Worm (Caenorhabditis elegans) whole organism, L2 larva: ENCODE results near the gene rom-3.

Experiments
- F13H6.1 ChIP-seq: sonication (generic microtip); optimal IDR thresholded peaks from 2 replicates; lab custom pipeline; 2016; ENCODE audit warnings: missing genetic modification characterization, missing compliant biosample characterization
- ama-1 ChIP-seq: fragments of 150-350 bp; optimal IDR thresholded peaks from 2 replicates; lab custom pipeline; 2018; ENCODE audit warnings: inconsistent platforms
- blmp-1 ChIP-seq: sonication (generic microtip); optimal IDR thresholded peaks from 2 replicates; lab custom pipeline; 2017; ENCODE audit warnings: missing genetic modification characterization, mild to moderate bottlenecking, missing compliant biosample characterization, antibody characterized with exemption, moderate library complexity; ENCODE audit not compliant: insufficient read depth
- egl-27 ChIP-seq: sonication (generic microtip); optimal IDR thresholded peaks from 3 replicates; lab custom pipeline; 2017; ENCODE audit warnings: missing biosample characterization, missing genetic modification reagents, missing genetic modification characterization
- lin-11 ChIP-seq: fragments of 150-350 bp; sonication (generic microtip); optimal IDR thresholded peaks from 2 replicates; lab custom pipeline; 2014; ENCODE audit warnings: missing biosample characterization, missing genetic modification characterization, inconsistent platforms, mixed read lengths
- mab-5 ChIP-seq: fragments of 150-350 bp; optimal IDR thresholded peaks from 2 replicates; lab custom pipeline; 2014; ENCODE audit warnings: missing biosample characterization, missing genetic modification characterization
- mdl-1 ChIP-seq, 2 experiments: fragments of 150-350 bp in 1 of 2; sonication (generic microtip) in 1 of 2; optimal IDR thresholded peaks; 2 replicates each; lab custom pipeline; 2017; ENCODE audit warnings: missing biosample characterization in 2 of 2, missing genetic modification characterization in 2 of 2
- nhr-10 ChIP-seq: sonication (generic microtip); optimal IDR thresholded peaks from 2 replicates; lab custom pipeline; 2017; ENCODE audit warnings: missing biosample characterization, missing genetic modification characterization
- nhr-12 ChIP-seq: fragments of 150-350 bp; optimal IDR thresholded peaks from 2 replicates; lab custom pipeline; 2014; ENCODE audit warnings: missing biosample characterization, missing genetic modification characterization
- nhr-25 ChIP-seq: fragments of 150-350 bp; sonication (generic microtip); optimal IDR thresholded peaks from 3 replicates; lab custom pipeline; 2014; ENCODE audit warnings: missing biosample characterization, missing genetic modification characterization
- nhr-6 ChIP-seq: fragments of 150-350 bp; optimal IDR thresholded peaks from 2 replicates; lab custom pipeline; 2014; ENCODE audit warnings: missing biosample characterization, missing genetic modification characterization
- sem-4 ChIP-seq: fragments of 150-350 bp; optimal IDR thresholded peaks from 2 replicates; lab custom pipeline; 2014; ENCODE audit warnings: missing biosample characterization, missing genetic modification reagents, missing genetic modification characterization
- zag-1 ChIP-seq: fragments of 150-350 bp; optimal IDR thresholded peaks from 2 replicates; lab custom pipeline; 2014; ENCODE audit warnings: missing biosample characterization, missing genetic modification characterization
- ztf-11 ChIP-seq: sonication (generic microtip); optimal IDR thresholded peaks from 2 replicates; lab custom pipeline; 2017; ENCODE audit warnings: missing biosample characterization, missing genetic modification characterization
- ztf-4 ChIP-seq: fragments of 150-350 bp; optimal IDR thresholded peaks from 2 replicates; lab custom pipeline; 2014; ENCODE audit warnings: missing biosample characterization, missing genetic modification characterization

Gene rom-3

DNA sequence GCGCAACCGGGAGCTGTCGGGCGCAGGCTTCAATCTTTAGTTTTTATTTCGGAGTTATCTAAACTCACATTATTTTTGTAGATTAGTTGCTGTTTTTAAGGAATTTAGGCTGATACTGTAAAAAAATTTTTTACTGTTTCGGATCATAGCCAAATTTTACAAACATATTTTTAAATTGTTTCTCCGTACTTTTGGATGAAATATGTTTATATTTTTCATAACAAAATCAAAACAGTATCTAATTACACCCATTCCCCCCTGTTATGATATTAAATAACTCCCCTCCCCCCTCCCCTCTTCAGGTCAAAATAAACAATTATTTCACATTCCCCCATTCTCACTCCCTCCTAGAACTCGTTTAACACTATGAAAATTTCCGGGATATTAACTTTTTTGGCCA, 54.5 kb downstream of the rom-3 start, which contains the start of gene Y116A8C.3:
Gene Y116A8C.3, plus strand, starts transcription at position 301 of the 400 bp plus-strand sequence.
- TF ChIP-seq ama-1 (lab: Kevin White, UChicago) (no peak), nhr-25 (no peak), egl-27 (tag; lab: Kevin White, UChicago) (no peak), ztf-4 (tag; lab: Kevin White, UChicago) (no peak), nhr-6 (tag; lab: Kevin White, UChicago) (no peak), blmp-1 (tag; lab: Kevin White, UChicago) (no peak), nhr-10 (tag; lab: Kevin White, UChicago) (no peak), mdl-1 (tag; optimal IDR thresholded peaks at IDR 0.05; lab: Kevin White, UChicago) (no peak), sem-4 (no peak), mab-5 (no peak), zag-1 (tag; lab: Kevin White, UChicago) (no peak), F13H6.1 (tag; lab: Kevin White, UChicago) (no peak), lin-11 (no peak), ztf-11 (tag; lab: Kevin White, UChicago) (no peak), nhr-12 (tag; lab: Kevin White, UChicago) (no peak)
- TF ChIP-seq, all 48 proteins: peak for 0
